Fruit fly (Drosophila melanogaster) whole organism, embryonic: Measurements from ENCODE around the gene mus201.

ENCODE experiments used
- Atf3 ChIP-seq: fragments of 200-800 bp; sonication (Bioruptor generic); optimal IDR thresholded peaks from 3 replicates; lab custom pipeline; 2016; ENCODE audit warnings: missing biosample characterization, missing genetic modification characterization
- CG10654 ChIP-seq: fragments of 200-800 bp; sonication (Bioruptor generic); optimal IDR thresholded peaks from 2 replicates; lab custom pipeline; 2016; ENCODE audit warnings: missing biosample characterization, missing genetic modification characterization
- CG10979 ChIP-seq: fragments of 200-800 bp; sonication (Bioruptor generic); optimal IDR thresholded peaks from 2 replicates; lab custom pipeline; 2018; ENCODE audit warnings: missing biosample characterization, mild to moderate bottlenecking, missing genetic modification characterization, moderate library complexity
- CG11093 ChIP-seq: fragments of 200-800 bp; sonication (Bioruptor generic); IDR thresholded peaks from 3 replicates; pipeline ENCODE4 v1.3.6; 2022; ENCODE audit warnings: missing biosample characterization, missing genetic modification characterization
- CG11560 ChIP-seq: fragments of 200-800 bp; sonication (Bioruptor generic); IDR thresholded peaks from 3 replicates; pipeline ENCODE4 v1.3.6; 2022; ENCODE audit warnings: missing biosample characterization, missing genetic modification characterization
- CG12236 ChIP-seq: fragments of 200-800 bp; sonication (Bioruptor generic); optimal IDR thresholded peaks from 2 replicates; lab custom pipeline; 2016; ENCODE audit warnings: missing biosample characterization, missing genetic modification characterization
- CG1233 ChIP-seq: fragments of 200-800 bp; sonication (Bioruptor generic); optimal IDR thresholded peaks from 4 replicates; lab custom pipeline; 2018; ENCODE audit warnings: missing biosample characterization, mild to moderate bottlenecking, missing genetic modification characterization
- CG12744 ChIP-seq: fragments of 200-800 bp; sonication (Bioruptor generic); optimal IDR thresholded peaks from 2 replicates; lab custom pipeline; 2016; ENCODE audit warnings: missing biosample characterization, missing genetic modification characterization
- CG14710 ChIP-seq: fragments of 200-800 bp; sonication (Bioruptor generic); optimal IDR thresholded peaks from 3 replicates; lab custom pipeline; 2019; ENCODE audit warnings: missing biosample characterization, mild to moderate bottlenecking, missing genetic modification characterization, moderate library complexity
- CG16815 ChIP-seq: fragments of 200-800 bp; sonication (Bioruptor generic); optimal IDR thresholded peaks from 3 replicates; lab custom pipeline; 2017; ENCODE audit warnings: missing biosample characterization, mild to moderate bottlenecking, missing genetic modification characterization
- CG17186 ChIP-seq: fragments of 200-800 bp; sonication (Bioruptor generic); optimal IDR thresholded peaks from 3 replicates; lab custom pipeline; 2017; ENCODE audit warnings: missing biosample characterization, missing genetic modification reagents, missing genetic modification characterization
- CG17361 ChIP-seq: fragments of 200-800 bp; sonication (Bioruptor generic); IDR thresholded peaks from 3 replicates; pipeline ENCODE4 v1.3.6; 2022; ENCODE audit warnings: missing biosample characterization, missing genetic modification characterization
- CG17568 ChIP-seq: fragments of 200-800 bp; sonication (Bioruptor generic); optimal IDR thresholded peaks from 2 replicates; lab custom pipeline; 2018; ENCODE audit warnings: missing biosample characterization, mild to moderate bottlenecking, missing genetic modification characterization, moderate library complexity
- CG18619 ChIP-seq: fragments of 200-800 bp; sonication (Bioruptor generic); optimal IDR thresholded peaks from 3 replicates; lab custom pipeline; 2017; ENCODE audit warnings: missing biosample characterization, mild to moderate bottlenecking, missing genetic modification characterization
- CG2120 ChIP-seq: fragments of 200-800 bp; sonication (Bioruptor generic); optimal IDR thresholded peaks from 3 replicates; lab custom pipeline; 2016; ENCODE audit warnings: missing biosample characterization, missing genetic modification characterization
- CG30403 ChIP-seq: fragments of 200-800 bp; sonication (Bioruptor generic); optimal IDR thresholded peaks from 3 replicates; lab custom pipeline; 2016; ENCODE audit warnings: missing biosample characterization, missing genetic modification characterization
- CG34376 ChIP-seq: fragments of 200-800 bp; sonication (Bioruptor generic); optimal IDR thresholded peaks from 2 replicates; lab custom pipeline; 2018; ENCODE audit warnings: missing biosample characterization, mild to moderate bottlenecking, missing genetic modification characterization
- CG4617 ChIP-seq: fragments of 200-800 bp; sonication (Bioruptor generic); optimal IDR thresholded peaks from 3 replicates; lab custom pipeline; 2016; ENCODE audit warnings: missing biosample characterization, missing genetic modification characterization, borderline replicate concordance
- CG4854 ChIP-seq: fragments of 200-800 bp; sonication (Bioruptor generic); optimal IDR thresholded peaks from 2 replicates; lab custom pipeline; 2016; ENCODE audit warnings: missing biosample characterization, missing genetic modification characterization, inconsistent platforms
- CG6254 ChIP-seq: fragments of 200-800 bp; sonication (Bioruptor generic); optimal IDR thresholded peaks from 3 replicates; lab custom pipeline; 2017; ENCODE audit warnings: mild to moderate bottlenecking, missing biosample characterization, missing genetic modification reagents, missing genetic modification characterization
- CG6765 ChIP-seq: fragments of 200-800 bp; sonication (Bioruptor generic); optimal IDR thresholded peaks from 3 replicates; lab custom pipeline; 2017; ENCODE audit warnings: missing biosample characterization, mild to moderate bottlenecking, missing genetic modification characterization
- CG6813 ChIP-seq: fragments of 200-800 bp; sonication (Bioruptor generic); optimal IDR thresholded peaks from 2 replicates; lab custom pipeline; 2017; ENCODE audit warnings: missing biosample characterization, missing genetic modification characterization, mild to moderate bottlenecking, moderate library complexity, missing genetic modification reagents
- CG7357 ChIP-seq: fragments of 200-800 bp; sonication (Bioruptor generic); IDR thresholded peaks from 3 replicates; pipeline ENCODE4 v1.3.6; 2022; ENCODE audit warnings: missing biosample characterization, missing genetic modification characterization
- CG7745 ChIP-seq: fragments of 200-800 bp; sonication (Bioruptor generic); optimal IDR thresholded peaks from 2 replicates; lab custom pipeline; 2018; ENCODE audit warnings: missing biosample characterization, mild to moderate bottlenecking, missing genetic modification characterization, moderate library complexity
- CG8290 ChIP-seq, 3 experiments: fragments of 200-800 bp; sonication (Bioruptor generic); optimal IDR thresholded peaks; 2 replicates each; lab custom pipeline; 2016 to 2019; ENCODE audit warnings: missing biosample characterization in 3 of 3, missing genetic modification characterization in 3 of 3, mild to moderate bottlenecking in 2 of 3, moderate library complexity in 1 of 3
- CG8388 ChIP-seq: fragments of 200-800 bp; sonication (Bioruptor generic); optimal IDR thresholded peaks from 2 replicates; lab custom pipeline; 2019; ENCODE audit warnings: missing biosample characterization, mild to moderate bottlenecking, missing genetic modification characterization, moderate library complexity
- Camta ChIP-seq: fragments of 200-800 bp; sonication (Bioruptor generic); optimal IDR thresholded peaks from 2 replicates; lab custom pipeline; 2016; ENCODE audit warnings: missing biosample characterization, missing genetic modification characterization
- Doc2 ChIP-seq: fragments of 200-800 bp; sonication (Bioruptor generic); IDR thresholded peaks from 2 replicates; pipeline ENCODE4 v1.3.6; 2022; ENCODE audit warnings: missing biosample characterization, missing genetic modification characterization
- Gsc ChIP-seq: fragments of 200-800 bp; sonication (Bioruptor generic); IDR thresholded peaks from 2 replicates; pipeline ENCODE4 v1.3.6; 2022; ENCODE audit warnings: missing biosample characterization, missing genetic modification characterization
- H15 ChIP-seq: fragments of 200-800 bp; sonication (Bioruptor generic); IDR thresholded peaks from 3 replicates; pipeline ENCODE4 v1.3.6; 2022; ENCODE audit warnings: missing biosample characterization, missing genetic modification characterization
- Hand ChIP-seq: fragments of 200-800 bp; sonication (Bioruptor generic); optimal IDR thresholded peaks from 2 replicates; lab custom pipeline; 2017; ENCODE audit warnings: mild to moderate bottlenecking, missing biosample characterization, missing genetic modification reagents, missing genetic modification characterization
- Hr51 ChIP-seq, 2 experiments: fragments of 200-800 bp; sonication (Bioruptor generic); optimal IDR thresholded peaks; 2 replicates in 1 of 2; 3 replicates in 1 of 2; lab custom pipeline; 2016 to 2018; ENCODE audit warnings: missing biosample characterization in 2 of 2, missing genetic modification characterization in 2 of 2, mild to moderate bottlenecking in 1 of 2, moderate library complexity in 1 of 2
- Kr ChIP-seq: fragments of 200-800 bp; sonication (Bioruptor generic); optimal IDR thresholded peaks from 2 replicates; lab custom pipeline; 2017; ENCODE audit warnings: missing biosample characterization, mild to moderate bottlenecking, missing genetic modification characterization
- MTF-1 ChIP-seq: fragments of 200-800 bp; sonication (Bioruptor generic); optimal IDR thresholded peaks from 2 replicates; lab custom pipeline; 2018; ENCODE audit warnings: missing biosample characterization, mild to moderate bottlenecking, missing genetic modification characterization, borderline replicate concordance
- NC2β ChIP-seq: fragments of 200-800 bp; sonication (Bioruptor generic); optimal IDR thresholded peaks from 2 replicates; lab custom pipeline; 2016; ENCODE audit warnings: missing biosample characterization, missing genetic modification characterization
- Nf-YB ChIP-seq: fragments of 200-800 bp; sonication (Bioruptor generic); optimal IDR thresholded peaks from 3 replicates; lab custom pipeline; 2019; ENCODE audit warnings: missing biosample characterization, mild to moderate bottlenecking, missing genetic modification characterization, moderate library complexity
- Oaz ChIP-seq: fragments of 200-800 bp; sonication (Bioruptor generic); IDR thresholded peaks from 2 replicates; pipeline ENCODE4 v1.3.6; 2022; ENCODE audit warnings: missing biosample characterization, missing genetic modification characterization
- Taf1 ChIP-seq: fragments of 200-800 bp; sonication (Bioruptor generic); IDR thresholded peaks from 2 replicates; pipeline ENCODE4 v1.3.6; 2022; ENCODE audit warnings: missing biosample characterization, missing genetic modification characterization
- Vsx1 ChIP-seq: fragments of 200-800 bp; sonication (Bioruptor generic); optimal IDR thresholded peaks from 2 replicates; lab custom pipeline; 2017; ENCODE audit warnings: missing biosample characterization, mild to moderate bottlenecking, missing genetic modification characterization, missing genetic modification reagents
- YL-1 ChIP-seq: fragments of 200-800 bp; sonication (Bioruptor generic); optimal IDR thresholded peaks from 3 replicates; lab custom pipeline; 2017; ENCODE audit warnings: missing biosample characterization, mild to moderate bottlenecking, missing genetic modification characterization
- ap ChIP-seq: fragments of 200-800 bp; sonication (Bioruptor generic); IDR thresholded peaks from 2 replicates; pipeline ENCODE4 v1.3.6; 2022; ENCODE audit warnings: missing biosample characterization, missing genetic modification characterization
- croc ChIP-seq: fragments of 200-800 bp; sonication (Bioruptor generic); conservative IDR thresholded peaks from 3 replicates; pipeline ENCODE4 v1.3.6; 2022; ENCODE audit warnings: missing biosample characterization, missing genetic modification characterization
- fd64A ChIP-seq: fragments of 200-800 bp; sonication (Bioruptor generic); optimal IDR thresholded peaks from 3 replicates; lab custom pipeline; 2018; ENCODE audit warnings: missing biosample characterization, mild to moderate bottlenecking, missing genetic modification characterization
- ind ChIP-seq: fragments of 200-800 bp; sonication (Bioruptor generic); optimal IDR thresholded peaks from 3 replicates; lab custom pipeline; 2016; ENCODE audit warnings: missing biosample characterization, missing genetic modification characterization
- nom ChIP-seq: fragments of 200-800 bp; sonication (Bioruptor generic); optimal IDR thresholded peaks from 2 replicates; lab custom pipeline; 2017; ENCODE audit warnings: missing biosample characterization, missing genetic modification characterization, mild to moderate bottlenecking, moderate library complexity, missing genetic modification reagents
- odd ChIP-seq: fragments of 200-800 bp; sonication (Bioruptor generic); optimal IDR thresholded peaks from 2 replicates; lab custom pipeline; 2017; ENCODE audit warnings: missing biosample characterization, mild to moderate bottlenecking, missing genetic modification characterization
- pros ChIP-seq: fragments of 200-800 bp; sonication (Bioruptor generic); optimal IDR thresholded peaks from 3 replicates; lab custom pipeline; 2019; ENCODE audit warnings: missing biosample characterization, mild to moderate bottlenecking, missing genetic modification characterization, moderate library complexity
- ranshi ChIP-seq: fragments of 200-800 bp; sonication (Bioruptor generic); IDR thresholded peaks from 2 replicates; pipeline ENCODE4 v1.3.6; 2022; ENCODE audit warnings: missing biosample characterization, missing genetic modification characterization
- trh ChIP-seq: fragments of 200-800 bp; sonication (Bioruptor generic); optimal IDR thresholded peaks from 2 replicates; lab custom pipeline; 2016; ENCODE audit warnings: missing biosample characterization, missing genetic modification characterization

mus201 gene

dm6 chr2L:8461782-8462453 is 23.9 kb downstream of the mus201 start (continued):
- TF ChIP-seq CG4617 (GFP tag; lab: Kevin White, UChicago) (no peak), CG16815 (no peak), MTF-1 (GFP tag; lab: Kevin White, UChicago) (no peak), Kr (no peak), CG7357 (no peak), pros (no peak), CG12236 (GFP tag; lab: Kevin White, UChicago) (no peak), CG4854 (GFP tag; lab: Kevin White, UChicago) (no peak), CG8388 (GFP tag; lab: Kevin White, UChicago) (no peak), CG12744 (GFP tag; lab: Kevin White, UChicago) (no peak), CG17361 (peak; percentile 43; the same call in 1 of the 3 replicates), CG1233 (GFP tag; lab: Kevin White, UChicago) (no peak), Taf1 (GFP tag; lab: Robert Waterston, UW) (no peak), CG14710 (peak; percentile 2), odd (GFP tag; lab: Kevin White, UChicago) (no peak), CG10654 (GFP tag; lab: Kevin White, UChicago) (no peak), Camta (GFP tag; lab: Kevin White, UChicago) (no peak), CG7745 (tag; lab: Kevin White, UChicago) (no peak), Oaz (no peak), croc (GFP tag; lab: Robert Waterston, UW) (no peak), CG34376 (GFP tag; lab: Kevin White, UChicago) (peak; percentile 85), Doc2 (no peak), CG2120 (peak; percentile 69), CG6254 (GFP tag; lab: Kevin White, UChicago) (no peak), Hand (no peak), Hr51 (GFP tag; optimal IDR thresholded peaks at IDR 0.05; lab: Kevin White, UChicago) (peak in 1 of 2 experiments; percentile 18), CG17568 (no peak), CG6765 (GFP tag; lab: Kevin White, UChicago) (no peak), H15 (GFP tag; lab: Robert Waterston, UW) (no peak), fd64A (GFP tag; lab: Kevin White, UChicago) (no peak), Nf-YB (GFP tag; lab: Kevin White, UChicago) (no peak), CG10979 (tag; lab: Kevin White, UChicago) (peak; percentile 29), CG11560 (no peak), YL-1 (no peak), CG6813 (peak; percentile 1), ranshi (GFP tag; lab: Robert Waterston, UW) (no peak), trh (GFP tag; lab: Kevin White, UChicago) (no peak), CG11093 (GFP tag; lab: Robert Waterston, UW) (no peak), NC2β (GFP tag; lab: Kevin White, UChicago) (no peak), nom (GFP tag; lab: Kevin White, UChicago) (no peak), Atf3 (GFP tag; lab: Kevin White, UChicago) (no peak), ind (GFP tag; lab: Kevin White, UChicago) (peak; percentile 17), Vsx1 (GFP tag; lab: Kevin White, UChicago) (peak; percentile 3), CG18619 (peak; percentile 42), Gsc (GFP tag; lab: Robert Waterston, UW) (no peak), ap (GFP tag; lab: Robert Waterston, UW) (no peak), CG30403 (GFP tag; lab: Kevin White, UChicago) (peak; percentile 39), CG8290 (GFP tag; optimal IDR thresholded peaks at IDR 0.05; lab: Kevin White, UChicago) (no peak), CG8290 (tag; optimal IDR thresholded peaks at IDR 0.05; lab: Kevin White, UChicago) (peak in 1 of 2 experiments; percentile 6), CG17186 (GFP tag; lab: Kevin White, UChicago) (no peak)
